Worm (Caenorhabditis elegans): ENCODE data around the gene mev-1.

The mev-1 gene

DNA sequence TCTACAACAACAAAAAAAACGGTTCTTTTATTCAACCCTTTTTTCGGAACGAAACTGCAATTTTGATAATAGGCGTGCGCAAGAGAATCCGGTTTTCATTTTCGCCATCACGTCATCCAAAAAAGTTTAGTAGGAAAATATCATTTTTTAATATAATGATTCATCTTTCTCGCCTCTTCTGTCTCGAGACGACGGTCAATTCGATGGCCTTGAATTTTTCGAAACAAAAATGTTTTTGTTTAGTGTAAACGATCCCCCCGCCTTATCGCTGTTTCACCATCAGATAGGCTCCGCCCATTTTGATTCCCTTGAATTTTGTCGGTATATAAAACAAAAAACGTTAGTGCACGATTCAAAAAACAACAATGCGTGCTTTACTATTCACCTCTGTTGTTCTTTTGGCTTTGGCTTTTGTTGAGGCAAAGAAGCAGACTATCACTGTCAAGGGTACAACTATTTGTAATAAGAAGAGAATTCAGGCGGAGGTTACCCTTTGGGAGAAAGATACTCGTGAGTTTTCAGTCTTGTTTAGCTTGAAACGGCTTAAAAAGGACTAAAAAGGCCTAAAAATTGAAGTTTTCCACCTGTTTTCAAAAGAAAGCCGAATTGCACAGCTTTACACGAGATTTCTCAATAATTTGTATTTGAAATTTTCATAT lies 3.6 kb downstream of the mev-1 start, which contains the start of gene ttr-15:
Gene ttr-15, plus strand, starts transcription at position 340 of the 659 bp plus-strand sequence.
- TF ChIP-seq Y53F4B.3 (GFP tag; IDR thresholded peaks at IDR 0.05) (no peak), ama-1 (optimal IDR thresholded peaks at IDR 0.05) (peak; percentile 92), ama-1 (GFP tag; optimal IDR thresholded peaks at IDR 0.05) (peak in 1 of 2 experiments; percentile 6), nhr-80 (tag; optimal IDR thresholded peaks at IDR 0.05) (no peak), atf-7 (tag; optimal IDR thresholded peaks at IDR 0.05) (peak; percentile 11), hrde-1 (tag; optimal IDR thresholded peaks at IDR 0.05; ENCODE audit: borderline replicate concordance) (no peak), cebp-1 (GFP tag; IDR thresholded peaks at IDR 0.05) (no peak), cebp-1 (tag; optimal IDR thresholded peaks at IDR 0.05) (peak; percentile 39), lsy-27 (tag; optimal IDR thresholded peaks at IDR 0.05; ENCODE audit: borderline replicate concordance, insufficient read depth) (no peak), hmg-20 (GFP tag; IDR thresholded peaks at IDR 0.05) (no peak), madf-3 (GFP tag; IDR thresholded peaks at IDR 0.05) (no peak), lin-35 (GFP tag; optimal IDR thresholded peaks at IDR 0.05) (no peak), F57C9.4 (tag; optimal IDR thresholded peaks at IDR 0.05) (no peak), bed-2 (GFP tag; IDR thresholded peaks at IDR 0.05) (no peak), egl-44 (GFP tag; IDR thresholded peaks at IDR 0.05) (no peak), ztf-25 (GFP tag; IDR thresholded peaks at IDR 0.05) (no peak), repo-1 (tag; optimal IDR thresholded peaks at IDR 0.05) (peak; percentile 22), lag-1 (GFP tag; IDR thresholded peaks at IDR 0.05) (no peak), F33H1.4 (GFP tag; IDR thresholded peaks at IDR 0.05) (no peak), B0336.3 (GFP tag; IDR thresholded peaks at IDR 0.05) (no peak; the same call in 1 of the 2 replicates), F55B11.4 (tag; optimal IDR thresholded peaks at IDR 0.05; ENCODE audit: borderline replicate concordance, insufficient read depth) (no peak), madf-6 (GFP tag; IDR thresholded peaks at IDR 0.05) (0 out of 2 replicates have a peak, but pooled peaks have one; percentile 25), attf-3 (GFP tag; conservative IDR thresholded peaks at IDR 0.05) (no peak), lin-26 (GFP tag; IDR thresholded peaks at IDR 0.05) (peak; percentile 30; the same call in 1 of the 2 replicates), B0035.1 (tag; optimal IDR thresholded peaks at IDR 0.05) (peak; percentile 73), ceh-91 (GFP tag; IDR thresholded peaks at IDR 0.05) (no peak), tbx-9 (tag; optimal IDR thresholded peaks at IDR 0.05; ENCODE audit: borderline replicate concordance) (peak; percentile 71), F10E7.11 (tag; optimal IDR thresholded peaks at IDR 0.05) (no peak), fkh-3 (tag; optimal IDR thresholded peaks at IDR 0.05) (no peak), F22D6.2 (tag; optimal IDR thresholded peaks at IDR 0.05) (no peak), F39B2.1 (GFP tag; IDR thresholded peaks at IDR 0.05) (no peak), gei-17 (GFP tag; optimal IDR thresholded peaks at IDR 0.05) (no peak), ztf-18 (tag; optimal IDR thresholded peaks at IDR 0.05) (no peak), lin-40 (tag; optimal IDR thresholded peaks at IDR 0.05) (peak; percentile 57), nfya-2 (GFP tag; IDR thresholded peaks at IDR 0.05) (no peak), xnd-1 (tag; optimal IDR thresholded peaks at IDR 0.05) (no peak), F37B4.10 (GFP tag; IDR thresholded peaks at IDR 0.05) (no peak), snpc-4 (GFP tag; optimal IDR thresholded peaks at IDR 0.05) (no peak), snpc-4 (tag; optimal IDR thresholded peaks at IDR 0.05) (no peak), nhr-179 (tag; optimal IDR thresholded peaks at IDR 0.05) (no peak), ceh-100 (GFP tag; IDR thresholded peaks at IDR 0.05) (no peak), tbp1 (GFP tag; optimal IDR thresholded peaks at IDR 0.05) (no peak), snpc-1.1 (tag; optimal IDR thresholded peaks at IDR 0.05; ENCODE audit: insufficient read depth) (no peak), ceh-58 (GFP tag; IDR thresholded peaks at IDR 0.05) (no peak), Y56A3A.18 (GFP tag; IDR thresholded peaks at IDR 0.05) (0 out of 2 replicates have a peak, but pooled peaks have one; percentile 45)

Data from whole organism, young adult.